Worm (Caenorhabditis elegans): ENCODE measurements around the gene lips-9.
A peak's percentile ranks its signal among the peaks of the same experiment; 100 is the strongest.

lips-9 gene

ce11 chrII:12980212-12980611 lies 45.1 kb upstream of the lips-9 start, which contains the start of gene cyd-1 (continued):
- TF ChIP-seq ces-1 (GFP tag; optimal IDR thresholded peaks at IDR 0.05) (no peak), zag-1 (tag; optimal IDR thresholded peaks at IDR 0.05) (no peak), tra-1 (GFP tag; IDR thresholded peaks at IDR 0.05) (no peak), ceh-28 (tag; optimal IDR thresholded peaks at IDR 0.05) (no peak), nhr-11 (tag; optimal IDR thresholded peaks at IDR 0.05) (no peak), dmd-9 (GFP tag; IDR thresholded peaks at IDR 0.05) (no peak), hlh-11 (tag; optimal IDR thresholded peaks at IDR 0.05) (peak; percentile 93), T26A8.4 (GFP tag; IDR thresholded peaks at IDR 0.05) (no peak), vab-7 (GFP tag; IDR thresholded peaks at IDR 0.05) (no peak), D1046.2 (GFP tag; IDR thresholded peaks at IDR 0.05) (no peak), ceh-44 (GFP tag; IDR thresholded peaks at IDR 0.05) (no peak)

- TF ChIP-seq F49E8.2 (tag; optimal IDR thresholded peaks at IDR 0.05; ENCODE audit: borderline replicate concordance) (no peak), unc-62 (GFP tag; optimal IDR thresholded peaks at IDR 0.05 in 1 of 2) (peak in 1 of 2 experiments; percentile 0), unc-62 (tag; optimal IDR thresholded peaks at IDR 0.05) (no peak)
Measured at ce11 chrII:12978658-12979057, 43.5 kb upstream of the lips-9 start.

- TF ChIP-seq aly-2 (tag; optimal IDR thresholded peaks at IDR 0.05) (no peak), nhr-77 (tag; optimal IDR thresholded peaks at IDR 0.05) (no peak)
Measured at ce11 chrII:12969622-12970021, 34.5 kb upstream of the lips-9 start, which contains the start of gene Y38F1A.4. TSS of gene Y38F1A.4 (minus strand) at chrII:12969722.

- no peak for TF ChIP-seq R02D3.7 (tag; optimal IDR thresholded peaks at IDR 0.05)
- no peak for TF ChIP-seq nhr-48 (tag; optimal IDR thresholded peaks at IDR 0.05)
- TF ChIP-seq snpc-4 (tag; optimal IDR thresholded peaks at IDR 0.05) = peak; percentile 16
- TF ChIP-seq lin-38 (GFP tag; IDR thresholded peaks at IDR 0.05) = no peak
- no peak for TF ChIP-seq dmd-8 (GFP tag; IDR thresholded peaks at IDR 0.05)
- TF ChIP-seq spr-3 (GFP tag; optimal IDR thresholded peaks at IDR 0.05) = no peak
- TF ChIP-seq T20F7.1 (GFP tag; optimal IDR thresholded peaks at IDR 0.05) = no peak
Measured at ce11 chrII:12968448-12968969, 33.4 kb upstream of the lips-9 start.

ce11 chrII:12966274-12966673 lies 31.1 kb upstream of the lips-9 start:
- TF ChIP-seq snpc-4 (tag; optimal IDR thresholded peaks at IDR 0.05) (no peak), aha-1 (tag) (peak; percentile 6)

ce11 chrII:12965589-12965988 lies 30.4 kb upstream of the lips-9 start:
- no peak for TF ChIP-seq nhr-25 (tag; optimal IDR thresholded peaks at IDR 0.05; ENCODE audit: borderline replicate concordance, insufficient read depth)
- peak; percentile 44 for TF ChIP-seq mxl-3 (GFP tag; optimal IDR thresholded peaks at IDR 0.05)
- TF ChIP-seq lin-15B (tag; optimal IDR thresholded peaks at IDR 0.05) = no peak
- TF ChIP-seq hlh-11 (tag; optimal IDR thresholded peaks at IDR 0.05) = peak; percentile 45
- TF ChIP-seq cey-2 (tag; optimal IDR thresholded peaks at IDR 0.05; ENCODE audit: borderline replicate concordance, insufficient read depth) = no peak
- TF ChIP-seq T20F7.1 (GFP tag; optimal IDR thresholded peaks at IDR 0.05) = no peak

- no peak for TF ChIP-seq nhr-41 (GFP tag; IDR thresholded peaks at IDR 0.05)
- no peak for TF ChIP-seq aly-2 (tag; optimal IDR thresholded peaks at IDR 0.05)
- no peak for TF ChIP-seq mdl-1 (tag; optimal IDR thresholded peaks at IDR 0.05)
- TF ChIP-seq php-3 (GFP tag; IDR thresholded peaks at IDR 0.05) = no peak
- no peak for TF ChIP-seq sdz-12 (GFP tag; optimal IDR thresholded peaks at IDR 0.05)
- TF ChIP-seq ceh-32 (tag; optimal IDR thresholded peaks at IDR 0.05; ENCODE audit: poor library complexity) = no peak
- TF ChIP-seq dpl-1 (GFP tag; optimal IDR thresholded peaks at IDR 0.05) = no peak
- no peak for TF ChIP-seq cey-2 (tag; optimal IDR thresholded peaks at IDR 0.05; ENCODE audit: borderline replicate concordance, insufficient read depth)
- TF ChIP-seq nhr-10 (tag; optimal IDR thresholded peaks at IDR 0.05) = no peak
- no peak for TF ChIP-seq jun-1 (tag; optimal IDR thresholded peaks at IDR 0.05)
- TF ChIP-seq lin-29 (GFP tag; IDR thresholded peaks at IDR 0.05) = no peak
- TF ChIP-seq set-16 (GFP tag; IDR thresholded peaks at IDR 0.05) = no peak
- no peak for TF ChIP-seq nhr-25 (tag; optimal IDR thresholded peaks at IDR 0.05; ENCODE audit: borderline replicate concordance, insufficient read depth)
- TF ChIP-seq F26F4.8 (GFP tag; conservative IDR thresholded peaks at IDR 0.05) = no peak
- no peak for TF ChIP-seq T20F7.1 (GFP tag; optimal IDR thresholded peaks at IDR 0.05)
- no peak for TF ChIP-seq dve-1 (tag; optimal IDR thresholded peaks at IDR 0.05; ENCODE audit: insufficient read depth)
Measured at ce11 chrII:12965538-12965588, 30.2 kb upstream of the lips-9 start, which contains the start of gene ptr-18. TSS of gene ptr-18 (plus strand) at chrII:12965546.
